Worm (Caenorhabditis elegans) whole organism, dauer: ENCODE measurements around the gene gphr-1.

Experiments
- unc-62 ChIP-seq: sonication (generic microtip); optimal IDR thresholded peaks from 2 replicates; lab custom pipeline; 2017; ENCODE audit warnings: missing biosample characterization, missing genetic modification reagents, missing genetic modification characterization

The gphr-1 gene

ce11 chrIII:12225234-12225633 is 6.4 kb downstream of the gphr-1 start, which contains the start of gene gmn-1:
gmn-1 (minus strand) TSS chrIII:12225331.
- TF ChIP-seq unc-62 (GFP tag; lab: Kevin White, UChicago), result no peak

ce11 chrIII:12226089-12226682 is 7.3 kb downstream of the gphr-1 start, which contains the start of the genes Y75B8A.18 and Y75B8A.19:
Y75B8A.18 (minus strand) TSS chrIII:12226230.
Y75B8A.19 (plus strand) TSS chrIII:12226632.
- no peak for TF ChIP-seq unc-62 (GFP tag; lab: Kevin White, UChicago)

- no peak for TF ChIP-seq unc-62 (GFP tag; lab: Kevin White, UChicago)
Observed at ce11 chrIII:12227935-12228334, 9.1 kb downstream of the gphr-1 start.

- no peak for TF ChIP-seq unc-62 (GFP tag; lab: Kevin White, UChicago)
Observed at ce11 chrIII:12230195-12230594, 11.3 kb downstream of the gphr-1 start.

ce11 chrIII:12231539-12231938 is 12.7 kb downstream of the gphr-1 start:
- TF ChIP-seq unc-62 (GFP tag; lab: Kevin White, UChicago), result no peak

- TF ChIP-seq unc-62 (GFP tag; lab: Kevin White, UChicago), result no peak
Observed at ce11 chrIII:12233493-12233892, 14.6 kb downstream of the gphr-1 start.

ce11 chrIII:12235359-12235758 is 16.5 kb downstream of the gphr-1 start:
- no peak for TF ChIP-seq unc-62 (GFP tag; lab: Kevin White, UChicago)

ce11 chrIII:12235914-12236313 is 17.1 kb downstream of the gphr-1 start, which contains the start of the genes grl-15 and fbxa-89:
grl-15 (minus strand) TSS chrIII:12236014.
fbxa-89 (plus strand) TSS chrIII:12236184.
- TF ChIP-seq unc-62 (GFP tag; lab: Kevin White, UChicago), result no peak

- no peak for TF ChIP-seq unc-62 (GFP tag; lab: Kevin White, UChicago)
Observed at ce11 chrIII:12245570-12245969, 26.7 kb downstream of the gphr-1 start.

- no peak for TF ChIP-seq unc-62 (GFP tag; lab: Kevin White, UChicago)
Observed at ce11 chrIII:12247329-12247728, 28.5 kb downstream of the gphr-1 start.

- TF ChIP-seq unc-62 (GFP tag; lab: Kevin White, UChicago), result no peak
Observed at ce11 chrIII:12250114-12250792, 31.4 kb downstream of the gphr-1 start, which contains the start of the genes tim-1 and Y75B8A.23. tim-1 (minus strand) TSS chrIII:12250164. Y75B8A.23 (plus strand) TSS chrIII:12250660.

ce11 chrIII:12251178-12251577 is 32.3 kb downstream of the gphr-1 start:
- TF ChIP-seq unc-62 (GFP tag; lab: Kevin White, UChicago), result no peak

ce11 chrIII:12253342-12253741 is 34.5 kb downstream of the gphr-1 start:
- TF ChIP-seq unc-62 (GFP tag; lab: Kevin White, UChicago), result no peak

- TF ChIP-seq unc-62 (GFP tag; lab: Kevin White, UChicago), result no peak
Observed at ce11 chrIII:12259793-12260192, 40.9 kb downstream of the gphr-1 start.

- TF ChIP-seq unc-62 (GFP tag; lab: Kevin White, UChicago), result no peak
Observed at ce11 chrIII:12260413-12260812, 41.6 kb downstream of the gphr-1 start.

ce11 chrIII:12269807-12270206 is 51.0 kb downstream of the gphr-1 start:
- no peak for TF ChIP-seq unc-62 (GFP tag; lab: Kevin White, UChicago)

- TF ChIP-seq unc-62 (GFP tag; lab: Kevin White, UChicago), result no peak
Observed at ce11 chrIII:12270391-12270790, 51.5 kb downstream of the gphr-1 start.
